Worm (Caenorhabditis elegans): ENCODE results near the gene C47E12.14.

- TF ChIP-seq ttx-3 (tag; optimal IDR thresholded peaks at IDR 0.05) (no peak), lin-11 (tag; optimal IDR thresholded peaks at IDR 0.05) (no peak), pqm-1 (tag; optimal IDR thresholded peaks at IDR 0.05) (no peak), tbx-2 (tag; optimal IDR thresholded peaks at IDR 0.05) (no peak), nhr-11 (tag; optimal IDR thresholded peaks at IDR 0.05) (no peak)
These were observed 12.2 kb downstream of the C47E12.14 start, which contains the start of gene T13H10.2 for ce11 chrIV:9963945-9964344.
